Worm (Caenorhabditis elegans): ENCODE data around the gene T21B6.3.

T21B6.3 gene

DNA sequence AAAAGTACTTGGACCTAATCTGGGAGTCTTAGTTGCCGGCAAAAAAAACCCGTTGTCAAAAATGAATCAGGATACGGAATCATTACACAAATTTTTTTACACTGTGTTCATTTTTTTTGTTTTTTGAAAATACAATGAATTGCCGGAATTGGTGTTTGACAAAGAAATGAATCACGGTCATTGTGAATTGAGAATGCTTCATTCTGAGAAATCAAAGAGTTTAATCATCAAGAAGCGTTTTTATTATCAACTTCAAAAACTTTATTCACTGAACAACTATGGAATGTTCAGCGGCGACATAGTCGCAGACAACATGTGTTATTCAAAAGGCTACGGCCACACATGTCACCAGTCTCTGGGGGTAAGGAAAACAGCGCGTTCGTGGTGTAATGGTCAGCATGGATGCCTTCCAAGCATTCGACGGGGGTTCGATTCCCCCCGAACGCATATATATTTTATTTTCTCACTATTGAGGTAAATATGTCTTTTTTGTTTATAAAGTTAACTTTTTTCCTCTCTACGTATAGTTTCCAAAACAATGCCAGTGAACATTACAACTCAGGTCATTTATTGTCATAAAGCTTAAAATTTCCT lies 14.8 kb upstream of the T21B6.3 start, which contains the start of gene nas-10 (continued):
- 0 out of 2 replicates have a peak, but pooled peaks have one; percentile 25 for TF ChIP-seq aptf-2 (GFP tag; conservative IDR thresholded peaks at IDR 0.05)
- TF ChIP-seq B0019.2 (GFP tag; conservative IDR thresholded peaks at IDR 0.05) = no peak
- peak; percentile 99 for TF ChIP-seq tbp1 (GFP tag; optimal IDR thresholded peaks at IDR 0.05)
- peak; percentile 39 for TF ChIP-seq T07F8.4 (tag; optimal IDR thresholded peaks at IDR 0.05)
- no peak for TF ChIP-seq sdz-38 (tag; optimal IDR thresholded peaks at IDR 0.05)
- no peak for TF ChIP-seq lsl-1 (GFP tag; optimal IDR thresholded peaks at IDR 0.05)
- TF ChIP-seq snpc-1.1 (tag; optimal IDR thresholded peaks at IDR 0.05; ENCODE audit: insufficient read depth) = peak; percentile 58
- TF ChIP-seq hlh-12 (tag; optimal IDR thresholded peaks at IDR 0.05) = peak; percentile 34
- TF ChIP-seq lin-40 (tag; optimal IDR thresholded peaks at IDR 0.05) = no peak
- TF ChIP-seq nfya-2 (GFP tag; IDR thresholded peaks at IDR 0.05) = no peak
- TF ChIP-seq hrde-1 (tag; optimal IDR thresholded peaks at IDR 0.05; ENCODE audit: borderline replicate concordance) = peak; percentile 73
- TF ChIP-seq F37B4.10 (GFP tag; IDR thresholded peaks at IDR 0.05) = no peak
- peak; percentile 81 for TF ChIP-seq let-526 (GFP tag; IDR thresholded peaks at IDR 0.05)
- peak; percentile 40 for TF ChIP-seq ceh-27 (GFP tag; optimal IDR thresholded peaks at IDR 0.05)
- no peak for TF ChIP-seq ama-1 (optimal IDR thresholded peaks at IDR 0.05)
- TF ChIP-seq ama-1 (GFP tag; optimal IDR thresholded peaks at IDR 0.05) = no peak
- TF ChIP-seq bed-1 (GFP tag; IDR thresholded peaks at IDR 0.05) = peak; percentile 75; the same call in 1 of the 2 replicates
- no peak for TF ChIP-seq ceh-91 (GFP tag; IDR thresholded peaks at IDR 0.05)
- no peak; the same call in 1 of the 2 replicates for TF ChIP-seq dox-1 (GFP tag; IDR thresholded peaks at IDR 0.05)
- TF ChIP-seq ztf-26 (tag; optimal IDR thresholded peaks at IDR 0.05) = peak; percentile 37
- TF ChIP-seq sptf-2 (GFP tag; optimal IDR thresholded peaks at IDR 0.05) = peak; percentile 2
- TF ChIP-seq F10E7.11 (tag; optimal IDR thresholded peaks at IDR 0.05) = no peak
- no peak for TF ChIP-seq bed-2 (GFP tag; IDR thresholded peaks at IDR 0.05)
- no peak for TF ChIP-seq gei-17 (GFP tag; optimal IDR thresholded peaks at IDR 0.05)
- TF ChIP-seq cebp-1 (GFP tag; IDR thresholded peaks at IDR 0.05) = no peak; the same call in 1 of the 2 replicates
- no peak for TF ChIP-seq cebp-1 (tag; optimal IDR thresholded peaks at IDR 0.05)
- peak; percentile 87 for TF ChIP-seq snpc-3.4 (tag; optimal IDR thresholded peaks at IDR 0.05)
- peak; percentile 26 for TF ChIP-seq lsy-27 (tag; optimal IDR thresholded peaks at IDR 0.05; ENCODE audit: borderline replicate concordance, insufficient read depth)
- TF ChIP-seq madf-6 (GFP tag; IDR thresholded peaks at IDR 0.05) = no peak
- TF ChIP-seq hsf-1 (GFP tag; IDR thresholded peaks at IDR 0.05) = no peak
- peak; percentile 88 for TF ChIP-seq egl-44 (GFP tag; IDR thresholded peaks at IDR 0.05)
- TF ChIP-seq B0336.3 (GFP tag; IDR thresholded peaks at IDR 0.05) = no peak
- TF ChIP-seq mel-28 (tag; optimal IDR thresholded peaks at IDR 0.05; ENCODE audit: borderline replicate concordance) = peak; percentile 40

DNA sequence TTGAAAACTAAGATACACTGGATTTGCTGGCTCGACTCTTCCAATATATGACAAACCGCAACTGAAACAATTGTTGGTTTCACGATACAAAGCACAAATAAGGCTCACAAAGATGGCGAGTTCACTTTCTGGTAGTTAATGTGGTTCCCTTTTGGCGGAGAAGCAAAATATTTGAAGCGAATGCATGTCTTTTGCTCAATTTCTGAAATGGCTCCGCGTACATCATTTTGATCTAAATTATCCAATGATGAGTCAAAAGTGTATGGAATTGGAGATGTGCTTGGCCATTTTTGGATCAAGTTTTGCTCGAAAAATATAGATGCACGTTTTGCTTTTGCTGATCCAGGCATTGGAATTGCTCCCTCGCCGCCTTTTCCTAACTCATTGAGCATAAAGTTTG lies 13.0 kb upstream of the T21B6.3 start:
- TF ChIP-seq cebp-1 (GFP tag; IDR thresholded peaks at IDR 0.05) (no peak), cebp-1 (tag; optimal IDR thresholded peaks at IDR 0.05) (no peak), C17E4.6 (GFP tag; IDR thresholded peaks at IDR 0.05) (no peak), B0019.2 (GFP tag; conservative IDR thresholded peaks at IDR 0.05) (no peak), ztf-28 (GFP tag; IDR thresholded peaks at IDR 0.05) (no peak), sptf-2 (GFP tag; optimal IDR thresholded peaks at IDR 0.05) (no peak), sea-2 (GFP tag; IDR thresholded peaks at IDR 0.05) (no peak), sdz-38 (tag; optimal IDR thresholded peaks at IDR 0.05) (no peak), ceh-27 (GFP tag; optimal IDR thresholded peaks at IDR 0.05) (no peak), lin-54 (GFP tag; optimal IDR thresholded peaks at IDR 0.05) (no peak), hmg-1.2 (GFP tag; IDR thresholded peaks at IDR 0.05) (no peak), nfya-2 (GFP tag; IDR thresholded peaks at IDR 0.05) (no peak), ccch-3 (GFP tag; optimal IDR thresholded peaks at IDR 0.05) (no peak), aptf-2 (GFP tag; conservative IDR thresholded peaks at IDR 0.05) (no peak), F49E8.2 (tag; optimal IDR thresholded peaks at IDR 0.05; ENCODE audit: insufficient read depth) (no peak), F57A8.1 (GFP tag; optimal IDR thresholded peaks at IDR 0.05) (no peak)

Measured in whole organism, young adult.